Fruit fly (Drosophila melanogaster): ENCODE data around the gene MED30.

DNA sequence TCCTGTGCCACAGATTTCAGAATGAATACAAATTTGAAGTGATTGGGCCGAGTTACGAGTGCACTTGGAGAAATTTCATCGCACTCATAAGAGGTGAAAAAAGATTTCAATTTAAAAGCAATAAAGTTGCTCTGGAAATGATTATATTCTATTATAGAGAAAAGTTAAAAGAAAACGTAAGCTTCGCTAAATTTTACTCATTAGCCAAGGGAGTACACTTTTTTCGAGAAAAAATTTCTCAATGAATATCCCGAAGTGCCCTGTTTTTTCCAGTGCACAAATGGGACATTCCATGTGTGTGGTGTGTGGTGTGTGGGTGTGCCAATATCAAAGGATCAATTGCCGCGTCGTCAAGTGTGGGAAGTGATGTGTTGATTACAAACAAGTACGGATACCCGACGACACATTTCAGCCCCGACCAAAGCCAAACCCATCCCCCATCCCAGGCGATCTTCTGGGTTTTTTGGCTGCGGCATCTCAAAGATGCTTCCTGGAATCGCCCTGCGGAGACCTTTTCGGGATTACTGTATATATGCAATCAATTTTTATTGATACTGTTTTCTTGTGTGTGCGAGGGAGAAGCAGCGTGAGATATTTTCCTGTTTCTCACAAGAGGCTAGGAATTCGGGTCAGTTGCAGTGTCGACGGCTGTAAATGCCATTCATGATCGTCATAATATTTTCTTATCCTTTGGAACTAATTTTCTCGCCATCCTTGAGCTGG is 40.1 kb downstream of the MED30 start:
- TF ChIP-seq Sin3A (optimal IDR thresholded peaks at IDR 0.05) (no peak), psq (optimal IDR thresholded peaks at IDR 0.05) (no peak), insv (optimal IDR thresholded peaks at IDR 0.05) (no peak), ttk (optimal IDR thresholded peaks at IDR 0.05) (no peak), Myc (optimal IDR thresholded peaks at IDR 0.05) (no peak)
